Worm (Caenorhabditis elegans) whole organism, L2 larva: ENCODE measurements around the gene VW02B12L.2.

Source experiments
- lin-13 ChIP-seq: fragments of 150-350 bp; optimal IDR thresholded peaks from 2 replicates; lab custom pipeline; 2014; ENCODE audit warnings: missing biosample characterization, missing genetic modification reagents, missing genetic modification characterization
- nhr-129 ChIP-seq: fragments of 150-350 bp; optimal IDR thresholded peaks from 2 replicates; lab custom pipeline; 2014; ENCODE audit warnings: missing biosample characterization, missing genetic modification characterization
- ztf-4 ChIP-seq: fragments of 150-350 bp; optimal IDR thresholded peaks from 2 replicates; lab custom pipeline; 2014; ENCODE audit warnings: missing biosample characterization, missing genetic modification characterization

DNA sequence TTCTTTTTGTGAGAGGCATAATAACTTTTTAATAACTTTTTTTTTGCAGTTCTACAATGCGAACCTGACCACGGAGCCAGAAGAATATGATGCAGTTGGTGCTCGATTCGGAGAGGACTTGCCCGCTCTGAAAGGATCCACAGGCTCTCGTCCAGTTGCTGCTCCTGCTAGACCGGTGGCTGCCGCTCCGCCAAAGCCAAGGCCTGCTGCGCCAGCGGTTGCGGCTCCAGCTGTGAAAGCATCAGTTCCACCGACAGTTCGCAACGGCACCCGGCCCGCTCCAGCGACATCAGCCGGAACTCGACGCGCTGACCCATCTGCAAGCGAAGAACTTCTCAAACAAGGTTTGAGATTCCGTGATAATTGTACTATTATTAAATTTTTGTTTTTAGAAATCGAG is 3.0 kb upstream of the VW02B12L.2 start:
- no peak for TF ChIP-seq lin-13 (GFP tag; lab: Kevin White, UChicago)
- TF ChIP-seq ztf-4 (tag; lab: Kevin White, UChicago), result no peak
- TF ChIP-seq nhr-129 (tag; lab: Kevin White, UChicago), result no peak
